Fruit fly (Drosophila melanogaster) whole organism, wandering third instar larva: Measurements from ENCODE around the gene CG4666.

Experiments
- CG32264 ChIP-seq: fragments of 200-800 bp; sonication (Bioruptor generic); optimal IDR thresholded peaks from 2 replicates; lab custom pipeline; 2016; ENCODE audit warnings: missing biosample characterization, missing genetic modification characterization
- CrebA ChIP-seq: fragments of 200-800 bp; sonication (Bioruptor generic); optimal IDR thresholded peaks from 2 replicates; lab custom pipeline; 2016; ENCODE audit warnings: missing biosample characterization, mild to moderate bottlenecking, missing genetic modification characterization, borderline replicate concordance
- HLH106 ChIP-seq: fragments of 200-800 bp; optimal IDR thresholded peaks from 3 replicates; lab custom pipeline; 2019; ENCODE audit warnings: missing biosample characterization, mild to moderate bottlenecking, missing genetic modification characterization, moderate library complexity
- Mio ChIP-seq: sonication (Bioruptor generic); optimal IDR thresholded peaks from 2 replicates; lab custom pipeline; 2016; ENCODE audit warnings: missing biosample characterization, missing genetic modification characterization
- brk ChIP-seq: fragments of 200-800 bp; sonication (Bioruptor generic); optimal IDR thresholded peaks from 2 replicates; lab custom pipeline; 2016; ENCODE audit warnings: missing biosample characterization, mild to moderate bottlenecking, missing genetic modification characterization
- h ChIP-seq: fragments of 200-800 bp; sonication (Bioruptor generic); optimal IDR thresholded peaks from 3 replicates; lab custom pipeline; 2016; ENCODE audit warnings: missing biosample characterization, mild to moderate bottlenecking, missing genetic modification characterization
- usp ChIP-seq: fragments of >200 bp; optimal IDR thresholded peaks from 2 replicates; lab custom pipeline; 2017; ENCODE audit warnings: missing biosample characterization, missing genetic modification characterization

DNA sequence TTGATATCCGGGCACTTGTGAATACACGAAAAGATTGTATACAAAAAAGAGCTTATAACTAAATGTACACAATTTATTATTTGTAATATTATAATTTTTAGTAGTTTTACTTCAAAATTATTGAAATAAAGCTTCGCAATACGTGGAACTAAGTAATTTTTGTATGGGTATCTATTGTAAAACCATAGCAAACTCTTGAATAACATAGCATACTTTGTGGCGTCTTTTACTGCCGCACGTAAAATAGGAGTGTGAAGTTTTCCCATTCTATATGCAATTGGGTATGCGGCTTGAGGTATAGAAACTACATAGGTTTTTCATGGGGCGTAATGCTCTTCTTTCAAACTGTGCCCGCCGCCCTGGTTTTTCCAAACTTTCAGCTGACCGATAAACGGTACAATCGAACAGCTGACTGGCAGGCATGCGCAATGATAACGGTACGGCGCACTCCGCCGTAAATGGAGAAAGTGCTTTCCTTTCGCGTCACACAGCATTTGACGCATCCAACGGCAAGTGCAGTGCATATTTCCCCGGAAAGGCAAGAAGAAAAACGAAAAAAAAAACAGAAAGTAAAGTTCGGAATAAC is 38.1 kb downstream of the CG4666 start, which contains the start of gene CG5937:
- TF ChIP-seq brk (GFP tag; lab: Kevin White, UChicago) (no peak), CrebA (GFP tag; lab: Kevin White, UChicago) (no peak), CG32264 (GFP tag; lab: Kevin White, UChicago) (no peak), HLH106 (tag; lab: Kevin White, UChicago) (peak; percentile 1), usp (GFP tag; lab: Kevin White, UChicago) (no peak), h (no peak), Mio (no peak)
